Fruit fly (Drosophila melanogaster): ENCODE results near the gene CG13912.

The CG13912 gene

dm6 chr3L:1188936-1189659 lies at the start of gene CG13912:
CG13912 (plus strand) TSS chr3L:1189588.
- no peak for TF ChIP-seq usp (GFP tag; optimal IDR thresholded peaks at IDR 0.05)
- TF ChIP-seq pan (optimal IDR thresholded peaks at IDR 0.05): no peak
- no peak for TF ChIP-seq CG8478 (optimal IDR thresholded peaks at IDR 0.05)
- no peak for TF ChIP-seq EcR (GFP tag; optimal IDR thresholded peaks at IDR 0.05)
- no peak for TF ChIP-seq Dll (optimal IDR thresholded peaks at IDR 0.05)
- no peak for TF ChIP-seq psq (optimal IDR thresholded peaks at IDR 0.05)

DNA sequence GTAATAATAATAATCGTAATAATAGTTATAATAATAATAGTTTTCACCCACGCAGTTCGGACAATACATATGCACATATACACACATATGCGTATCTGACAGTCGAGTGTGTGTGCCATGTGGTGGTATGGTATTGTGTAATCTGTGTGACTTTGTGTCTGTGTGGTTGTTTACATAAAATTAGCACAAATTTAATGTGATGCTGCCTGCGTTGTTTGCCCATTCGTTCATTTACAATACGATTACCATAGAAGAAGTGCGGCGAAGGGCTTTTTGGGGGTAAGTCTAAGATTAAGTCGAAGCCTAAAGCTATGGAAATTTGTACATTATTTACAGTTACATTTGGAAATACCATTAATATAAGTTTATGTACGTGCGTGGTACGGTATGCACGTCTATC lies 48.8 kb upstream of the CG13912 start:
- TF ChIP-seq pan (optimal IDR thresholded peaks at IDR 0.05) (no peak), CG8478 (optimal IDR thresholded peaks at IDR 0.05) (no peak), psq (optimal IDR thresholded peaks at IDR 0.05) (no peak), Dll (optimal IDR thresholded peaks at IDR 0.05) (no peak), EcR (GFP tag; optimal IDR thresholded peaks at IDR 0.05) (no peak), usp (GFP tag; optimal IDR thresholded peaks at IDR 0.05) (no peak)

- no peak for TF ChIP-seq usp (GFP tag; optimal IDR thresholded peaks at IDR 0.05)
- TF ChIP-seq CG8478 (optimal IDR thresholded peaks at IDR 0.05): no peak
- no peak for TF ChIP-seq pan (optimal IDR thresholded peaks at IDR 0.05)
- TF ChIP-seq Dll (optimal IDR thresholded peaks at IDR 0.05): no peak
- no peak for TF ChIP-seq EcR (GFP tag; optimal IDR thresholded peaks at IDR 0.05)
- no peak for TF ChIP-seq psq (optimal IDR thresholded peaks at IDR 0.05)
Observed at dm6 chr3L:1146492-1146891, 42.9 kb upstream of the CG13912 start.

- no peak for TF ChIP-seq psq (optimal IDR thresholded peaks at IDR 0.05)
- no peak for TF ChIP-seq CG8478 (optimal IDR thresholded peaks at IDR 0.05)
- TF ChIP-seq Dll (optimal IDR thresholded peaks at IDR 0.05): no peak
- TF ChIP-seq EcR (GFP tag; optimal IDR thresholded peaks at IDR 0.05): no peak
- TF ChIP-seq usp (GFP tag; optimal IDR thresholded peaks at IDR 0.05): no peak
- no peak for TF ChIP-seq pan (optimal IDR thresholded peaks at IDR 0.05)
Observed at dm6 chr3L:1149230-1149629, 40.2 kb upstream of the CG13912 start.

- TF ChIP-seq pan (optimal IDR thresholded peaks at IDR 0.05) (no peak), psq (optimal IDR thresholded peaks at IDR 0.05) (no peak), CG8478 (optimal IDR thresholded peaks at IDR 0.05) (no peak), usp (GFP tag; optimal IDR thresholded peaks at IDR 0.05) (no peak), EcR (GFP tag; optimal IDR thresholded peaks at IDR 0.05) (no peak), Dll (optimal IDR thresholded peaks at IDR 0.05) (no peak)
Observed at dm6 chr3L:1151691-1152090, 37.7 kb upstream of the CG13912 start.

DNA sequence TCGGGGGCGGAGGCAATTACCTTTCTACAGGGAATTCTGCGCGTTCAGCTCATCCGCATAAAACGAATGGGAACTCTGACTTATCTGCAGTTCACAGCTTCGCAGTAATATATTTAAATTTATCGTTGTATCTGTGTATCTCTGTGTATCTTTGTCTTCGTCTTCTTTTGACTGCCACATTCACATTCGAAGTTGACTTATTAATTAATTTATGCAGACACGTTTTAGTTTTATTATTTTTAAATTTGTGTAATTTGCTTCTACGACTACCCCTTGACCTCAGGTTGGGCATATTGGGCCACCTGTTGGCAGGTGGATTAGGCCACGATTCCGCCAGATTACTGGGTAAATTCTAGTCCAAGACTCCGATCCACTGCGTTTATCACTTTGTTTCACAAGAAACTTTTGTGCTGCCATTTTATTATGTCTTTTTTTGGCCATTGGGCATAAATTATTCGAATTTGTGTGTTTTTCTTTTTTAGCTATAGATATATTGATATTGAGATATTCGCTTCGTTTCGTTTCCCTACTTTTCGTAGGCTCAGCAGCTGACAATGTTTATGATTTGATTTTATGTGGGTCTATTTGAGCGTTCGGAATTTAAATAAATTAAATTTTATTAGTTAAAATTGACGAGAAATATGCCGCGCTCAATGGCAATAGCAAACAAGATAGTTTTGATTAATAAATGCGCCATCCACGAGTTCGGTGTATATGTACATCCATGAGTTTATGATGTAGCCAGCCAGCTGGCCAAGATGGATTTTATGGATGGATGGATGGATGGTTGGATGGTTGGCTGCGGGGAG lies 36.6 kb upstream of the CG13912 start:
- TF ChIP-seq usp (GFP tag; optimal IDR thresholded peaks at IDR 0.05) (no peak), CG8478 (optimal IDR thresholded peaks at IDR 0.05) (no peak), psq (optimal IDR thresholded peaks at IDR 0.05) (no peak), EcR (GFP tag; optimal IDR thresholded peaks at IDR 0.05) (no peak), Dll (optimal IDR thresholded peaks at IDR 0.05) (no peak), pan (optimal IDR thresholded peaks at IDR 0.05) (no peak)

DNA sequence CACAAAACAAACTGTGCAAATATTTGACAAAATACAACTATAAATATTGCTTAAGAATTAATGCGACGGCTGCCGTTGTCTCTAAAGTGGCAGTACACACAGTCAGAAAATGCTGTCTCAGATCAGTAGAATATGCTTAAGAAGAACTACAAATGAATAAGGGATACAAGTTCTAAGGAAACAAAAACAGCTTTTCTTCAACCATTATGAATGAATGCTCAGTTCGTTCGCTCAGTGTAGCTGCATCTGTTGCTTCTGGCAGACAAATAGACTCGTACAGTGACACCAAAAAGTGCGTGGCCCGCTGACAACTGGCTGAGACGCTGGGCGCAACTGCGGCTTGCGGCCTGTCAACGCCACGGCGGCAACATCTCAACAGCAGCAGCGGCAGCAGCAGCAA lies 23.6 kb upstream of the CG13912 start:
- TF ChIP-seq psq (optimal IDR thresholded peaks at IDR 0.05): no peak
- no peak for TF ChIP-seq CG8478 (optimal IDR thresholded peaks at IDR 0.05)
- TF ChIP-seq pan (optimal IDR thresholded peaks at IDR 0.05): no peak
- no peak for TF ChIP-seq Dll (optimal IDR thresholded peaks at IDR 0.05)
- no peak for TF ChIP-seq EcR (GFP tag; optimal IDR thresholded peaks at IDR 0.05)
- no peak for TF ChIP-seq usp (GFP tag; optimal IDR thresholded peaks at IDR 0.05)

dm6 chr3L:1166266-1166665 lies 23.1 kb upstream of the CG13912 start:
- TF ChIP-seq usp (GFP tag; optimal IDR thresholded peaks at IDR 0.05): no peak
- no peak for TF ChIP-seq pan (optimal IDR thresholded peaks at IDR 0.05)
- TF ChIP-seq Dll (optimal IDR thresholded peaks at IDR 0.05): no peak
- no peak for TF ChIP-seq CG8478 (optimal IDR thresholded peaks at IDR 0.05)
- TF ChIP-seq psq (optimal IDR thresholded peaks at IDR 0.05): no peak
- TF ChIP-seq EcR (GFP tag; optimal IDR thresholded peaks at IDR 0.05): no peak

DNA sequence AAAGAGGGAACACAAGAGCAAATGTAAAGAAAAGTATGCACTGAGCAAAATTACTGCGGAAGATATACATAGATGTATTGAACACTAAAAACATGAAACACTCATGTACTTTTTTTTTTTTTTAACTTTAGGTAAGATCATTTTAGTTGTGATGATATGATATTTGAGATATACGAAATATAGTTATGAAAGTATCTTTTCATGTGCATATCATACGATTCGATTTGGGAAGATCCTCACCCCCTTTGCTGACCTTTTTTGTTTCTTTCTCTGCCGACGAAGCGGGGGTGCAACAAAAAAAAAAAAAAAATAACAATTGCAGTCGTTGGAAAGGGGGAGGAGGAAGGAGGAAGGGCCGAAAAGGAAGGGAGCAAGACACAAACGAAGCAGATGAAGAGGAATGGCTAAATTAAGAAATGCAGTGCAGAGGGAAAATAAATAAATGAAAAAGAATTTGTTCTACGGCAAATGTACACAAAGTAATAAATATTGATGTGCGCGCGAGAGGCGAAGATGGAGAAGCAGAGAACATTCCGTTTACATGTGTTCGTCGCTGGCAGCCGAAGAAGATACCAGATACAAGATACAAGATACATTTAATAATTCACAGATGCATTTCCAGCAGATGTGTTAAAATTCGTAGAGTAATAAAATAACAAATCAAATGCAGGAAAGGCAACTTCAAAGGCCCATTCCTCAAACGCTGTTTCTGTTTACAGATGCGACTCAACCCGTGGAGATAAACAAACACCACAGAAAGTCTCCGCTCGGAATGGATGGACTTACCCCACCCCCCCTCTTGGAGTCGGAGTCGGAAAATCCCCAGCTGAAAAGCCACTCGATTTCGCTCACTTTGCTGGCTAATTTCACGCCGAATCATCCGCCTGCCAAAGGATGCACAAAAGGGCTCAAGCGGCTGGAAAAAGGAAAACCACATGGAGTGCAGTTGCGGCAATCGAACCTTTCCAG lies 22.2 kb upstream of the CG13912 start:
- TF ChIP-seq psq (optimal IDR thresholded peaks at IDR 0.05) (no peak), EcR (GFP tag; optimal IDR thresholded peaks at IDR 0.05) (no peak), Dll (optimal IDR thresholded peaks at IDR 0.05) (no peak), pan (optimal IDR thresholded peaks at IDR 0.05) (no peak), usp (GFP tag; optimal IDR thresholded peaks at IDR 0.05) (no peak), CG8478 (optimal IDR thresholded peaks at IDR 0.05) (no peak)

DNA sequence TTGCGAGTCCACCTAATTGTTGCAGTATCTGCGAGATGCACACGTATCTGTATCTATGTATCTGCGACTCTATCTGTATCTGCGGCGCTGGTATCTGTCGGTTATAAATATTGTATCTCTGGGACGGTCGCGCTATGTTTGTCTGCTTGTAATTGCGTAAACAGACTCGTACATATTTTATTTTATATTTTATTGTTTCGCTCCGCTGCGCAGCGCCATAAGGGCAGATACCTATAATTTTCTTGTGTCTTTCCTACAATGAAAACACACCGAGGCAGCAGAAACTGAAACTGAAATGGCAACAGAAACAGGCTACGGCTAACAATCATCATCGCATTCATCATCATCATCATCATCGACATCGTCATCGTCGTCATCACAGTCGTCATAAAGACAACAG lies 20.9 kb upstream of the CG13912 start:
- TF ChIP-seq CG8478 (optimal IDR thresholded peaks at IDR 0.05): no peak
- no peak for TF ChIP-seq usp (GFP tag; optimal IDR thresholded peaks at IDR 0.05)
- no peak for TF ChIP-seq EcR (GFP tag; optimal IDR thresholded peaks at IDR 0.05)
- TF ChIP-seq Dll (optimal IDR thresholded peaks at IDR 0.05): no peak
- TF ChIP-seq pan (optimal IDR thresholded peaks at IDR 0.05): no peak
- no peak for TF ChIP-seq psq (optimal IDR thresholded peaks at IDR 0.05)

dm6 chr3L:1169617-1170016 lies 19.8 kb upstream of the CG13912 start:
- TF ChIP-seq psq (optimal IDR thresholded peaks at IDR 0.05) (no peak), EcR (GFP tag; optimal IDR thresholded peaks at IDR 0.05) (no peak), CG8478 (optimal IDR thresholded peaks at IDR 0.05) (no peak), Dll (optimal IDR thresholded peaks at IDR 0.05) (no peak), usp (GFP tag; optimal IDR thresholded peaks at IDR 0.05) (no peak), pan (optimal IDR thresholded peaks at IDR 0.05) (no peak)

Measured in whole organism.